Worm (Caenorhabditis elegans): ENCODE measurements around the gene F41H8.1.
"Not testable (repeated sequence)": the region's sequence is repeated elsewhere in the genome, so short reads cannot be mapped to it uniquely, and the experiment has no call there.

- TF ChIP-seq him-1, dao-5 (tag; optimal IDR thresholded peaks at IDR 0.05): not testable (repeated sequence)
Measured at ce11 chrV:822922-823321, 10.5 kb upstream of the F41H8.1 start, which contains the start of gene srx-31.
